Worm (Caenorhabditis elegans) whole organism, mixed stage, embryonic: ENCODE measurements around the gene col-80.

Experiments
- M03D4.4 ChIP-seq: sonication (generic microtip); optimal IDR thresholded peaks from 2 replicates; lab custom pipeline; 2017; ENCODE audit warnings: mild to moderate bottlenecking, missing genetic modification characterization, missing compliant biosample characterization
- bed-3 ChIP-seq: fragments of 200-800 bp; sonication (Bioruptor generic); optimal IDR thresholded peaks from 3 replicates; lab custom pipeline; 2018; ENCODE audit warnings: mild to moderate bottlenecking, missing genetic modification characterization, moderate library complexity, missing compliant biosample characterization
- ceh-39 ChIP-seq: fragments of 150-350 bp; optimal IDR thresholded peaks from 2 replicates; lab custom pipeline; 2014; ENCODE audit warnings: missing biosample characterization, missing genetic modification characterization
- ceh-43 ChIP-seq: fragments of 200-800 bp; sonication (Bioruptor generic); optimal IDR thresholded peaks from 2 replicates; lab custom pipeline; 2018; ENCODE audit warnings: mild to moderate bottlenecking, missing genetic modification characterization, moderate library complexity, missing compliant biosample characterization
- ceh-83 ChIP-seq: fragments of 200-800 bp; sonication (Bioruptor generic); optimal IDR thresholded peaks from 2 replicates; lab custom pipeline; 2018; ENCODE audit warnings: mild to moderate bottlenecking, missing genetic modification characterization, missing compliant biosample characterization
- ces-1 ChIP-seq: fragments of 150-350 bp; optimal IDR thresholded peaks from 2 replicates; lab custom pipeline; 2014; ENCODE audit warnings: missing biosample characterization, missing genetic modification reagents, missing genetic modification characterization
- cnd-1 ChIP-seq: fragments of 200-800 bp; sonication (Bioruptor generic); optimal IDR thresholded peaks from 2 replicates; lab custom pipeline; 2018; ENCODE audit warnings: mild to moderate bottlenecking, missing genetic modification characterization, missing compliant biosample characterization
- elt-1 ChIP-seq: sonication (generic microtip); optimal IDR thresholded peaks from 2 replicates; lab custom pipeline; 2017; ENCODE audit warnings: missing genetic modification characterization, mild to moderate bottlenecking, missing compliant biosample characterization, antibody characterized with exemption, moderate library complexity, borderline replicate concordance; ENCODE audit not compliant: insufficient read depth
- elt-3 ChIP-seq: fragments of 150-350 bp; optimal IDR thresholded peaks from 2 replicates; lab custom pipeline; 2014; ENCODE audit warnings: missing biosample characterization, missing genetic modification characterization
- flh-1 ChIP-seq: fragments of 200-800 bp; sonication (Bioruptor generic); optimal IDR thresholded peaks from 2 replicates; lab custom pipeline; 2018; ENCODE audit warnings: mild to moderate bottlenecking, missing genetic modification characterization, moderate library complexity, missing compliant biosample characterization
- ham-2 ChIP-seq: fragments of 200-800 bp; sonication (Bioruptor generic); optimal IDR thresholded peaks from 2 replicates; lab custom pipeline; 2018; ENCODE audit warnings: mild to moderate bottlenecking, missing genetic modification characterization, missing compliant biosample characterization
- hlh-1 ChIP-seq: fragments of 150-350 bp; optimal IDR thresholded peaks from 2 replicates; lab custom pipeline; 2014; ENCODE audit warnings: missing biosample characterization, missing genetic modification reagents, missing genetic modification characterization
- lin-13 ChIP-seq: fragments of 150-350 bp; optimal IDR thresholded peaks from 2 replicates; lab custom pipeline; 2014; ENCODE audit warnings: missing biosample characterization, missing genetic modification characterization
- lin-32 ChIP-seq: fragments of 200-800 bp; sonication (Bioruptor generic); optimal IDR thresholded peaks from 2 replicates; lab custom pipeline; 2018; ENCODE audit warnings: mild to moderate bottlenecking, missing genetic modification characterization, missing compliant biosample characterization
- lsy-2 ChIP-seq: fragments of 150-350 bp; optimal IDR thresholded peaks from 2 replicates; lab custom pipeline; 2014; ENCODE audit warnings: missing biosample characterization, missing genetic modification characterization
- mab-5 ChIP-seq: fragments of 150-350 bp; optimal IDR thresholded peaks from 2 replicates; lab custom pipeline; 2014; ENCODE audit warnings: missing biosample characterization, missing genetic modification characterization
- mls-2 ChIP-seq: sonication (generic microtip); optimal IDR thresholded peaks from 2 replicates; lab custom pipeline; 2016; ENCODE audit warnings: mild to moderate bottlenecking, missing genetic modification characterization, moderate library complexity, missing compliant biosample characterization
- nhr-12 ChIP-seq: fragments of 150-350 bp; optimal IDR thresholded peaks from 2 replicates; lab custom pipeline; 2014; ENCODE audit warnings: missing biosample characterization, missing genetic modification characterization
- nhr-237 ChIP-seq: fragments of 150-350 bp; optimal IDR thresholded peaks from 2 replicates; lab custom pipeline; 2014; ENCODE audit warnings: missing biosample characterization, missing genetic modification characterization
- nhr-28 ChIP-seq: fragments of 150-350 bp; optimal IDR thresholded peaks from 2 replicates; lab custom pipeline; 2014; ENCODE audit warnings: missing biosample characterization, missing genetic modification characterization
- nhr-76 ChIP-seq: sonication (generic microtip); optimal IDR thresholded peaks from 2 replicates; lab custom pipeline; 2017; ENCODE audit warnings: missing biosample characterization, missing genetic modification characterization
- pha-4 ChIP-seq: fragments of 150-350 bp; optimal IDR thresholded peaks from 2 replicates; lab custom pipeline; 2018; ENCODE audit warnings: missing biosample characterization, missing genetic modification reagents, missing genetic modification characterization
- sem-2 ChIP-seq: fragments of 200-800 bp; sonication (Bioruptor generic); optimal IDR thresholded peaks from 2 replicates; lab custom pipeline; 2018; ENCODE audit warnings: mild to moderate bottlenecking, missing genetic modification characterization, missing compliant biosample characterization
- snpc-4 ChIP-seq: fragments of 150-350 bp; optimal IDR thresholded peaks from 2 replicates; lab custom pipeline; 2014; ENCODE audit warnings: missing biosample characterization, missing genetic modification characterization
- sptf-1 ChIP-seq: sonication (generic microtip); optimal IDR thresholded peaks from 2 replicates; lab custom pipeline; 2017; ENCODE audit warnings: mild to moderate bottlenecking, missing genetic modification characterization, moderate library complexity, missing compliant biosample characterization
- tbx-8 ChIP-seq: fragments of 200-800 bp; sonication (Bioruptor generic); optimal IDR thresholded peaks from 2 replicates; lab custom pipeline; 2018; ENCODE audit warnings: mild to moderate bottlenecking, missing genetic modification characterization, moderate library complexity, missing compliant biosample characterization
- unc-120 ChIP-seq: sonication (generic microtip); optimal IDR thresholded peaks from 2 replicates; lab custom pipeline; 2017; ENCODE audit warnings: missing genetic modification characterization, missing compliant biosample characterization; ENCODE audit not compliant: poor library complexity, severe bottlenecking
- unc-39 ChIP-seq: fragments of 150-350 bp; optimal IDR thresholded peaks from 2 replicates; lab custom pipeline; 2014; ENCODE audit warnings: missing biosample characterization, missing genetic modification characterization
- zip-8 ChIP-seq: fragments of 150-350 bp; optimal IDR thresholded peaks from 2 replicates; lab custom pipeline; 2014; ENCODE audit warnings: missing biosample characterization, missing genetic modification characterization
- ztf-11 ChIP-seq: fragments of 150-350 bp; optimal IDR thresholded peaks from 2 replicates; lab custom pipeline; 2014; ENCODE audit warnings: missing biosample characterization, missing genetic modification characterization

Gene col-80

DNA sequence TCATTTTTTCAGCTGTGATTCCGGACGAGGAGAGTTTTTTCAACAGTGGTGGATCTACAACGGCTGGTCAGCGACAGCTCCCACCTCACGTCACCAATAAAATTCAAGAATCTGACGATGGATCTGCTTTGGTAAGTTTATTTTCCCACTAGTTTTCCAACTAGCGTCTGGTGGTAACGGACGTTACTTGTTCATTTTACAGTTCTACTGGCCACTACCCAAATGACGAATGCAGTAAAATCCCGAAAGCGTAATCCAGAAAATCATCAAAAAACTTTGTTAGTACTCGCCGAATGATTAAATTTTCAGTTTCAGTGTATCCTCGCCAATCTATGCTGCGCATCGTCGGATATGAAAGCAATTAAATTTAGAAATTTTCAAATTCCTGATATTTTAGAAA lies 47.4 kb upstream of the col-80 start:
- TF ChIP-seq ces-1 (GFP tag; lab: Kevin White, UChicago) (no peak), zip-8 (tag; lab: Kevin White, UChicago) (no peak)

DNA sequence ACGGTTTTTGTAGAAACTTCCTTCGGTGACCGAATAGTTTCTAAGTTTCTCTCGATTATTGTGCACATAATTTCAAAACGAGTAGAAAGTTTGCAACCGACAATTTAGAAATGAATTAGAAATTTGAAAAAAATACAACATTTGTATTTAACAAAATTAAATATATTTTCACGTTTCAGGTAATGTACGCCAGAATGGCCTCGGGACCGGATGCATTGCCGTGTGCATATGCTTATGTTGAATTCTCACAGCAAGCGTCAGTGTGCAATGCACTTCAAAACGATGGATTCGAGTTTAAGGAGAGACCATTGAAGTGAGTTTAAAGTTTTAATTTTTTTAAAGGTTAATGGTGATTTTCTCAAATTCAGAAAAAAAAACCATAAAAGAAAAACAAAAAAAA lies 46.1 kb upstream of the col-80 start, which contains the start of gene marc-2:
Gene marc-2, minus strand, starts transcription at position 101 of the 400 bp plus-strand sequence.
- no peak for TF ChIP-seq lsy-2 (tag; lab: Kevin White, UChicago)
- no peak for TF ChIP-seq nhr-12 (tag; lab: Kevin White, UChicago)
- TF ChIP-seq pha-4 (tag; lab: Kevin White, UChicago), result no peak
- TF ChIP-seq zip-8 (tag; lab: Kevin White, UChicago), result no peak
- TF ChIP-seq nhr-237 (tag; lab: Kevin White, UChicago), result no peak
- TF ChIP-seq mls-2 (tag; lab: Kevin White, UChicago), result no peak
- no peak for TF ChIP-seq sem-2
- TF ChIP-seq unc-120 (tag; lab: Kevin White, UChicago), result no peak
- TF ChIP-seq hlh-1 (tag; lab: Kevin White, UChicago), result no peak
- no peak for TF ChIP-seq ceh-83
- TF ChIP-seq lin-13 (tag; lab: Kevin White, UChicago), result no peak
- TF ChIP-seq lin-32 (GFP tag; lab: Kevin White, UChicago), result no peak
- no peak for TF ChIP-seq nhr-28
- no peak for TF ChIP-seq bed-3
- TF ChIP-seq ceh-43 (GFP tag; lab: Kevin White, UChicago), result no peak
- no peak for TF ChIP-seq cnd-1
- no peak for TF ChIP-seq ztf-11 (tag; lab: Kevin White, UChicago)
- no peak for TF ChIP-seq elt-3 (tag; lab: Kevin White, UChicago)

DNA sequence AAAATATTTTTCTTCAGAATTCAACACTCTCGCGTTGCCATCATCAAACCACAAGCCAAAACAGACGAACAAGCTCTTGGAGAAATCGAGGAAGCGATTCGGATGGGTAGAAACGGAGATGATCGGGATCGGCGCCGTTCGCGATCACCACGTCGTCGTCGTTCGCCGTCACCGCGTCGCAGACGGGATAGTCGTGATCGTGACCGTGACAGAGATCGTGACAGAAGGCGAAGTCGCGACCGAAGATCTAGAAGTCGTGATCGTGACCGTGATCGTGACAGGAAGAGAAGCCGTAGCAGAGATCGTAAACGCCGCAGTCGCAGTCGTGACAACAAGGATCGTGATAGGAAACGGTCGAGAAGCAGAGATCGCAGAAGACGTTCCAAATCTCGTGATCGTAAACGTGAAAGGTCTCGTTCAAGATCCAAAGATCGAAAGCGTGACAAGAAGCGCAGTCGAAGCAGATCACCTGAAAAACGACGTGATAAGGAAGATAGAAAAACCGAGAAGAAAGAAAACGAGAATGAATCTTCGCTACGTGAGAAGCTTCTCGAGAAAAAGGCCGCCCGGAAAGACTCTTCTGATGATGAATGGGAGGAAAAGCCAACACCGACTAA lies 45.4 kb upstream of the col-80 start:
- TF ChIP-seq nhr-28 (no peak), lin-13 (tag; lab: Kevin White, UChicago) (no peak), snpc-4 (tag; lab: Kevin White, UChicago) (no peak), hlh-1 (tag; lab: Kevin White, UChicago) (no peak), ceh-43 (GFP tag; lab: Kevin White, UChicago) (no peak), unc-120 (tag; lab: Kevin White, UChicago) (no peak), pha-4 (tag; lab: Kevin White, UChicago) (no peak), ham-2 (GFP tag; lab: Kevin White, UChicago) (no peak), sem-2 (no peak)

DNA sequence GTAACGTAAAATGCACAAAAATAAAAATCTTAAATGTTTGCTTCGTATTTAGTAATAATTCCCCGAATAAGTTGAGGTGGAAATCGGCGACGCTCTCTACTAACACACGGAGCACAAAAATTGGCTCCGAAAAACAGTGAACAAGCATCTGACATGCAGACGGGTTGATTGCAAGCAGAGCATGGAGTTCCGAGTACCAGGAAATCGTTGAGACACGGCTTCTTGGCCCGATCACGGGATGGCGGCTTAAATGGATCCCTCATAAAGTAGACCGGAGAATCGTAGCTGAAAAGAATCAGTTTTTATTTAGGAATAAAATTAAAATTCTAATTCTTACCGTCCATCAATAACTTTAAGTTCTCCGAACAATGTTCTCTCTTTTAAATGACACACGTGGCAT lies 44.7 kb upstream of the col-80 start:
- TF ChIP-seq ceh-83 (peak; percentile 15), lin-13 (tag; lab: Kevin White, UChicago) (no peak)

DNA sequence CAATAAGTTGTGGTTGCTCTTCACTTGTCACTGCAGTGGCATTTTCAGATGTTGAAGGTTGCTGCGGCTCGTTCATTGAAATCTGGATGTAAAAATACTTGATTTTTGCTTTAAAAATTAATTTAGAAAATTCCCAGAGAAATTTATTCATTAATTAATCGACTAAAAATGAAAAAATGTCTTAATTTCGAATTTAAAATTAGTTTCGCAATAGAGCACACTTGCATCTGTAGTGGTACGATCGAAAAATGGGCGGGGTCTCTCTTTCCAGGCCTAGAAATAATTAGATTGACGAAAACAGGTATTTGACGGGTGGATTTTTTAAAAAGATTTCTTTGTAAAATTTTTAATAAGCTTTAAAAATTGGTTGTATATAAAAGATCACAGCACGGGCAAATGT lies 44.3 kb upstream of the col-80 start, which contains the start of gene D2089.8:
Gene D2089.8, minus strand, starts transcription at position 84 of the 400 bp plus-strand sequence.
- TF ChIP-seq ces-1 (GFP tag; lab: Kevin White, UChicago) (peak; percentile 43), ceh-39 (peak; percentile 51), unc-39 (tag; lab: Kevin White, UChicago) (no peak)

DNA sequence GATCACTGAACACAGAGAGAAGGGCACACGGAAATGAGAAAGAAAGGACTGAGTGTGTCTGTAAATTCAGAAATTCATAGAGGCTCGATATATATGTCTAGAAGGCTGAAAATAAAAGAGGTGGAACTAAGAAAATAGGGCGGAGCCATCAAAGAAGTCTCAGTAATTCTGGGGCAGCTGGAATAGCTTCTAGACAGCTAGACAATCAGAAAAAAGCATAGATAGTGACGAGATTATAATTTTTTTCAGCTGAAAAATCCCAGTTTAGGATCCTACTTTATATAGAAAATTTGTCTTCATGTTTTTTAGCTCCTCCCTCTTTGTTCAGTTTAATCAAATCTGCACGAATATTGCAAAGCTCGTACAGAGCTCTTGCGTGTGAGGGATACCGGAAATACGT lies 42.0 kb upstream of the col-80 start, which contains the start of gene D2089.3:
Gene D2089.3, minus strand, starts transcription at position 101 of the 400 bp plus-strand sequence.
- TF ChIP-seq unc-39 (tag; lab: Kevin White, UChicago), result no peak
- TF ChIP-seq lin-13 (tag; lab: Kevin White, UChicago), result no peak
- TF ChIP-seq nhr-28, result no peak
- TF ChIP-seq ceh-83, result no peak
- no peak for TF ChIP-seq snpc-4 (tag; lab: Kevin White, UChicago)
- no peak for TF ChIP-seq ceh-39
- no peak for TF ChIP-seq elt-1 (tag; lab: Kevin White, UChicago)
- TF ChIP-seq mab-5 (tag; lab: Kevin White, UChicago), result no peak
- no peak for TF ChIP-seq lsy-2 (tag; lab: Kevin White, UChicago)
- TF ChIP-seq lin-32 (GFP tag; lab: Kevin White, UChicago), result no peak

DNA sequence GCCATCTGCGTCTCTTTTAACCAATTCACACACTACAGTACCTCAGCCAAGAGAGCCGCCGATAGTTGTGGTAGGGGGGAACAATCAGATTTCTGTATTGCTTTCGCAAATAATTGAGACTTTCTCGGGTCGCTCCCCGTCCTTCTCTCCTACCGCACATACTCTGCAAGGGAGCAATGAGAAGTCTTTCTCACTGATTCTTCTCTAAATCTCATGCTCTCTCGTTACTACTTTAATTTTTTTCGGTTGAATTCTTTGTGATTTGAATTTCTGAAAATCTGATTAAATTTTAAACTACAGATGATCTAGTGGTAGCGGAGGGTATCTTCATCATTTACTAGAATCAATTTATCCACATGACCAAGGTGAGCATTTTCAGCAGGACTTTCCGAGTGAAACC lies 31.7 kb upstream of the col-80 start, which contains the start of gene ptb-1:
Gene ptb-1, plus strand, starts transcription at position 301 of the 400 bp plus-strand sequence.
- TF ChIP-seq nhr-76 (tag; lab: Kevin White, UChicago) (no peak), lin-13 (tag; lab: Kevin White, UChicago) (no peak), lin-32 (GFP tag; lab: Kevin White, UChicago) (no peak), M03D4.4 (tag; lab: Kevin White, UChicago) (no peak), ceh-43 (GFP tag; lab: Kevin White, UChicago) (no peak), tbx-8 (no peak), ces-1 (GFP tag; lab: Kevin White, UChicago) (no peak), mab-5 (tag; lab: Kevin White, UChicago) (no peak), flh-1 (GFP tag; lab: Kevin White, UChicago) (no peak), sptf-1 (tag; lab: Kevin White, UChicago) (no peak), ham-2 (GFP tag; lab: Kevin White, UChicago) (no peak), unc-120 (tag; lab: Kevin White, UChicago) (no peak), nhr-12 (tag; lab: Kevin White, UChicago) (no peak), pha-4 (tag; lab: Kevin White, UChicago) (no peak), mls-2 (tag; lab: Kevin White, UChicago) (no peak), nhr-28 (no peak)
